Worm (Caenorhabditis elegans): ENCODE data around the gene hsp-12.2.
A peak's percentile ranks its signal among the peaks of the same experiment; 100 is the strongest.

The hsp-12.2 gene

DNA sequence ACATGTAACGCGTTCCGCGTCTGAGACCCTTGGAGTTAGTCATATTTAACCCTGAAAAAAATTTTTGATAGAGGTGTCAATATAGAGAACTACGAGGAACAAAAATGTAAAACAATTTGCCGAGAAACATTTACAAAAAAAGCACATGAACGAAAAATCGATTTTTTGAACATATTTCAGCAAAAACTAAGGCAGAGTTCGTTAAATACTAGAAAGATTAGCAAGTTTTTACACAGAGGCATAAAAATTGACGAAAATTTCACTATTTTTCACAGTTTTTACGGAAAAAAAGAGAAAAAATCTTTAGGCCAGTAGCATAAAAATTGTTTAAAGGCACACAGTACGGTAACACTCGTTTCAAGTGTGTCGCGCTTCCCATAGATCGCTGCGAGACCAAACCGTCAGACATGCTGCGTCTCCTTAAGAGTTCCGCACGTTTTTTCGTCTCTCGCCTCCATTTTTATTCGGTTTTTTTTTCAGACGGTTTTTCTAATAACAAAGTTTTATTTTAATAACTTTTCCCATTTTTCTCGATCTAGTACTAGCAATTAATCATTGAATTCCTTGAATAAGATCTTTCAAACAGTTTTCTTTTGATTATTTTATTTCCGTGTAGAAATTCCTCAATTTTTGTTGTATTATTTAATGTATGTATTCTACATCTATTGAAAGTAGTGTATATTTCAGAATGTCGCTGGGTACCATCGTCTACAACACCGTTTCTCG, 7.5 kb upstream of the hsp-12.2 start, which contains the start of the genes rpl-21 and C14B9.10:
Gene rpl-21 (minus strand): TSS at position 51 of the 726 bp plus-strand sequence.
Gene C14B9.10 (plus strand): TSS at position 676 of the 726 bp plus-strand sequence.
- TF ChIP-seq snpc-4 (tag; optimal IDR thresholded peaks at IDR 0.05) (peak; percentile 47), nhr-67 (tag; optimal IDR thresholded peaks at IDR 0.05) (no peak), nhr-77 (tag; optimal IDR thresholded peaks at IDR 0.05) (no peak), ceh-9 (tag; optimal IDR thresholded peaks at IDR 0.05) (no peak), ama-1 (optimal IDR thresholded peaks at IDR 0.05) (peak; percentile 53), skn-1 (tag; optimal IDR thresholded peaks at IDR 0.05) (peak; percentile 58), egl-27 (tag; optimal IDR thresholded peaks at IDR 0.05) (no peak), pha-4 (tag; optimal IDR thresholded peaks at IDR 0.05) (peak; percentile 95), nhr-25 (tag; optimal IDR thresholded peaks at IDR 0.05) (peak; percentile 83), ceh-28 (tag; optimal IDR thresholded peaks at IDR 0.05) (peak; percentile 57), tbx-2 (tag; optimal IDR thresholded peaks at IDR 0.05) (peak; percentile 11), ZK546.5 (tag; optimal IDR thresholded peaks at IDR 0.05) (peak; percentile 0), nhr-237 (tag; optimal IDR thresholded peaks at IDR 0.05) (no peak), mml-1 (tag; optimal IDR thresholded peaks at IDR 0.05) (no peak), eor-1 (tag; optimal IDR thresholded peaks at IDR 0.05) (no peak), jun-1 (tag; optimal IDR thresholded peaks at IDR 0.05) (peak; percentile 35), aly-2 (tag; optimal IDR thresholded peaks at IDR 0.05) (no peak), ztf-4 (tag; optimal IDR thresholded peaks at IDR 0.05) (no peak), nhr-43 (tag; optimal IDR thresholded peaks at IDR 0.05; ENCODE audit: poor library complexity, severe bottlenecking) (peak; percentile 74), elt-1 (tag; optimal IDR thresholded peaks at IDR 0.05) (no peak), nhr-12 (tag; optimal IDR thresholded peaks at IDR 0.05) (no peak), sea-2 (GFP tag; optimal IDR thresholded peaks at IDR 0.05) (no peak), nhr-76 (tag; optimal IDR thresholded peaks at IDR 0.05) (no peak), lsy-12 (tag; optimal IDR thresholded peaks at IDR 0.05) (peak; percentile 63), lin-39 (tag; optimal IDR thresholded peaks at IDR 0.05) (peak; percentile 90), zag-1 (tag; optimal IDR thresholded peaks at IDR 0.05) (no peak), nhr-23 (tag; optimal IDR thresholded peaks at IDR 0.05) (peak; percentile 85), egl-5 (tag; optimal IDR thresholded peaks at IDR 0.05) (peak; percentile 81), lin-15B (tag; optimal IDR thresholded peaks at IDR 0.05) (peak; percentile 87), ztf-11 (tag; optimal IDR thresholded peaks at IDR 0.05) (no peak), fkh-10 (GFP tag; optimal IDR thresholded peaks at IDR 0.05) (no peak), hmg-11 (tag; optimal IDR thresholded peaks at IDR 0.05) (peak; percentile 90), elt-3 (tag; optimal IDR thresholded peaks at IDR 0.05) (no peak), ceh-16 (tag; optimal IDR thresholded peaks at IDR 0.05) (peak; percentile 11), nfya-1 (tag; optimal IDR thresholded peaks at IDR 0.05; ENCODE audit: insufficient read depth) (peak; percentile 98), nhr-28 (tag; optimal IDR thresholded peaks at IDR 0.05) (no peak), elt-2 (tag; optimal IDR thresholded peaks at IDR 0.05) (peak; percentile 45), fkh-2 (tag; optimal IDR thresholded peaks at IDR 0.05) (no peak), unc-62 (GFP tag; optimal IDR thresholded peaks at IDR 0.05) (peak; percentile 11), fos-1 (tag; optimal IDR thresholded peaks at IDR 0.05) (no peak), unc-39 (tag; optimal IDR thresholded peaks at IDR 0.05) (no peak), pqm-1 (tag; optimal IDR thresholded peaks at IDR 0.05) (peak; percentile 59), ceh-82 (tag; optimal IDR thresholded peaks at IDR 0.05) (peak; percentile 20), mdl-1 (tag; optimal IDR thresholded peaks at IDR 0.05) (no peak), nhr-11 (tag; optimal IDR thresholded peaks at IDR 0.05) (no peak), R02D3.7 (tag; optimal IDR thresholded peaks at IDR 0.05) (peak; percentile 82), daf-12 (tag; optimal IDR thresholded peaks at IDR 0.05) (no peak)

Measured in whole organism, L3 larva.